Worm (Caenorhabditis elegans): ENCODE measurements around the gene nhr-221.

ce11 chrV:3524970-3525369 lies 10.2 kb downstream of the nhr-221 start, which contains the start of gene T24A6.7:
- TF ChIP-seq ceh-82 (tag; optimal IDR thresholded peaks at IDR 0.05) (no peak), unc-39 (tag; optimal IDR thresholded peaks at IDR 0.05) (no peak), nhr-28 (tag; optimal IDR thresholded peaks at IDR 0.05) (no peak), ama-1 (optimal IDR thresholded peaks at IDR 0.05) (no peak), aly-2 (tag; optimal IDR thresholded peaks at IDR 0.05) (no peak), lin-39 (tag; optimal IDR thresholded peaks at IDR 0.05) (no peak), nhr-12 (tag; optimal IDR thresholded peaks at IDR 0.05) (no peak), elt-3 (tag; optimal IDR thresholded peaks at IDR 0.05) (no peak), skn-1 (tag; optimal IDR thresholded peaks at IDR 0.05) (no peak), egl-27 (tag; optimal IDR thresholded peaks at IDR 0.05) (no peak)

All from whole organism, L3 larva.